Fruit fly (Drosophila melanogaster): Measurements from ENCODE around the gene CG5282.

Gene CG5282

DNA sequence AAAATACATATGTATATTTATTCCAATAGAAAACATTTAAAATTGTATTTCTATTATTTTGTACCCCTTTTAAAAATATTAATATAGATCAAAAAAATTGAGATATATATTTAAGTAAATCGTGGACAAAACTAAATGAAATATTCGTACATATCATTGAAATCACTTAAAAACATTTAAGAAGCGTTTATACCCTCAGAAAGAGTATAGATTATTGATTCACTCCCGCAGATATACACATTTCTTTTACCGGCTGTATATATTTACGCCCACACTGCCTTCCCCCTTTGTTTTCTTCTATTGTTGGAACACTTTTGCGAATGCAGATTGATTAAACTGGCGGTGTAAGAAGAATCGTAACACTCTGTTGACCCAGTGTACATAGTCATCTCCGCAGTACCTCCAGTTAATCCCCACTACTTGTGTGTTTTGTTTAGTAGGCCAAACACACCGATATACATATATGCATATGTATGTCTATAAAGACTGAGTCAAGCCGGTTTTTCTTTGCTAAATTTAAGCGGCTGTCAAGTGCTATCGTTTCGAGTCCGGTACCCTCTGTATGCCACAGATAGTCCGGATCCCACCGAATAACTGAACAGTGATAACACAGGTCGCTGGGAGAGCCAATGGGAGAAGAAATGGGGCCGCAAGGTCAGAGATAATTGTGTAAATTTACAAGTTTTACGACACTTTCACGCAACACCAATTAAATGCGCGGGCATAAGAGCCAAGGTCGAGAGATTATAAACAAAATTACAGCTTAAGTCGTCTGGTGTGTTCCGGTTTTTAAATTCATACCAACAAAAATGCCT lies 45.8 kb upstream of the CG5282 start:
- TF ChIP-seq fd96Ca (GFP tag; IDR thresholded peaks at IDR 0.05) (no peak), CG10348 (GFP tag; IDR thresholded peaks at IDR 0.05) (no peak), D1 (tag; optimal IDR thresholded peaks at IDR 0.05) (peak; percentile 49), gl (tag; optimal IDR thresholded peaks at IDR 0.05) (peak; percentile 9), CG4496 (GFP tag; IDR thresholded peaks at IDR 0.05) (peak; percentile 41; the same call in 2 of the 3 replicates), CG14655 (GFP tag; optimal IDR thresholded peaks at IDR 0.05) (peak; percentile 9), CG12605 (GFP tag; IDR thresholded peaks at IDR 0.05) (0 out of 2 replicates have a peak, but pooled peaks have one; percentile 11), CG34367 (tag; optimal IDR thresholded peaks at IDR 0.05) (no peak), CG9948 (tag; optimal IDR thresholded peaks at IDR 0.05) (peak; percentile 37), Pif1B (GFP tag; optimal IDR thresholded peaks at IDR 0.05) (peak; percentile 40), Pif1A (GFP tag; optimal IDR thresholded peaks at IDR 0.05) (peak; percentile 31), EcR (GFP tag; optimal IDR thresholded peaks at IDR 0.05) (peak; percentile 69), CG8159 (tag; optimal IDR thresholded peaks at IDR 0.05) (peak; percentile 61), Ets98B (GFP tag; IDR thresholded peaks at IDR 0.05) (no peak), CG15710 (tag; optimal IDR thresholded peaks at IDR 0.05) (peak; percentile 51), CG17806 (tag; optimal IDR thresholded peaks at IDR 0.05) (peak; percentile 26)

DNA sequence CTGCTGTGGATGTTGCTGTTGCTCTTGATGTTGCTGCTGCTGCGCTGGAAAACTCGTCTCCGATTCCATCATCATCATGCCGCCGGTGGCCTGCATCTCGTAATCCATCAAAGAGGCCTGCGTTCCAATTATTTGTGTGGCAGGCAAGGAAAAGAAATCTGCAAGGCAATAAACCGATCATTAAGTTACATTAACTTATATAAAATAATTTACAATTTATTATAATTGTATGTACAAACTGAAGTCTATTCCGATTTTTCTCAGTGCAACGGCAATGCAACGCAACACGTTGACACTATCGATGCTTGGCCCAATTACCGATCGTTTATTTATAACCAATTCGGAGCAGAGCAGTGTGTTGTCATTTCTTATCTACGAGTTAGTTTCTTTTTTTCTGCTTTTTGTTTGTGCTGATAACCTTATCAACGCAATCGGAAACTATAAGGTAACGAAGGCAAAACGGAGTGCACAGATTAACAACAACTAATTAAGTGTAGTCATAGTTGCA lies 45.2 kb upstream of the CG5282 start:
- TF ChIP-seq CG4496 (GFP tag; IDR thresholded peaks at IDR 0.05) (peak; percentile 84), D1 (tag; optimal IDR thresholded peaks at IDR 0.05) (no peak), CG15710 (tag; optimal IDR thresholded peaks at IDR 0.05) (no peak), CG9948 (tag; optimal IDR thresholded peaks at IDR 0.05) (no peak), CG34367 (tag; optimal IDR thresholded peaks at IDR 0.05) (peak; percentile 11), Ets98B (GFP tag; IDR thresholded peaks at IDR 0.05) (peak; percentile 82), fd96Ca (GFP tag; IDR thresholded peaks at IDR 0.05) (peak; percentile 80), Pif1A (GFP tag; optimal IDR thresholded peaks at IDR 0.05) (no peak), gl (tag; optimal IDR thresholded peaks at IDR 0.05) (no peak), CG8301 (tag; optimal IDR thresholded peaks at IDR 0.05) (peak; percentile 47), rn (GFP tag; IDR thresholded peaks at IDR 0.05) (0 out of 2 replicates have a peak, but pooled peaks have one; percentile 24), CG13204 (GFP tag; optimal IDR thresholded peaks at IDR 0.05) (no peak), CG8159 (tag; optimal IDR thresholded peaks at IDR 0.05) (no peak), Pif1B (GFP tag; optimal IDR thresholded peaks at IDR 0.05) (no peak), EcR (GFP tag; optimal IDR thresholded peaks at IDR 0.05) (no peak), Snoo (tag; optimal IDR thresholded peaks at IDR 0.05) (peak; percentile 9), CG17806 (tag; optimal IDR thresholded peaks at IDR 0.05) (no peak), CG32121 (GFP tag; IDR thresholded peaks at IDR 0.05) (peak; percentile 55; the same call in 1 of the 2 replicates), CG12605 (GFP tag; IDR thresholded peaks at IDR 0.05) (peak; percentile 73), CG10348 (GFP tag; IDR thresholded peaks at IDR 0.05) (no peak), CG14655 (GFP tag; optimal IDR thresholded peaks at IDR 0.05) (peak; percentile 47)

DNA sequence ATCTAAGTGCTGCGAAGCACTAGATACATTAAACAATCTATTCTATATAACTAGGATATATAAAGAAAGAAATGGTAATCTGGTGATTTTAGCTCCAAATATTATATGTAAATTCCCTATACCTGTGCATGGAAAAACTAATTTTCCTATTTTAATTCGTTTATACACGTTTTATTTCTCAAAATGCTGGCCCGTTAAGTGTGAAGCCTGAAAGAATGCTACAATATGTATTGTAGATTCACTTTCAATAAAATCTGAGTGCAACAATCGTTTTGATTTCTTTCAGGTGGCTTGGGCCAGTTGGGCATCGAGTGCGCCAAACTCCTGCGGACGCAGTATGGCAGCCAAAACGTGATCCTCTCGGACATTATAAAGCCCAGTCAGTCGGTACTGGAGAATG lies 41.6 kb upstream of the CG5282 start:
- no peak for TF ChIP-seq CG9948 (tag; optimal IDR thresholded peaks at IDR 0.05)
- TF ChIP-seq CG12605 (GFP tag; IDR thresholded peaks at IDR 0.05) = no peak
- no peak for TF ChIP-seq CG32121 (GFP tag; IDR thresholded peaks at IDR 0.05)
- TF ChIP-seq CG34367 (tag; optimal IDR thresholded peaks at IDR 0.05) = no peak
- no peak for TF ChIP-seq EcR (GFP tag; optimal IDR thresholded peaks at IDR 0.05)
- no peak for TF ChIP-seq CG14655 (GFP tag; optimal IDR thresholded peaks at IDR 0.05)
- TF ChIP-seq CG13204 (GFP tag; optimal IDR thresholded peaks at IDR 0.05) = no peak
- no peak for TF ChIP-seq fd96Ca (GFP tag; IDR thresholded peaks at IDR 0.05)
- TF ChIP-seq CG8301 (tag; optimal IDR thresholded peaks at IDR 0.05) = no peak
- TF ChIP-seq gl (tag; optimal IDR thresholded peaks at IDR 0.05) = no peak
- no peak for TF ChIP-seq CG8159 (tag; optimal IDR thresholded peaks at IDR 0.05)
- no peak for TF ChIP-seq Pif1A (GFP tag; optimal IDR thresholded peaks at IDR 0.05)
- no peak for TF ChIP-seq CG17806 (tag; optimal IDR thresholded peaks at IDR 0.05)
- TF ChIP-seq D1 (tag; optimal IDR thresholded peaks at IDR 0.05) = no peak
- TF ChIP-seq Ets98B (GFP tag; IDR thresholded peaks at IDR 0.05) = no peak

DNA sequence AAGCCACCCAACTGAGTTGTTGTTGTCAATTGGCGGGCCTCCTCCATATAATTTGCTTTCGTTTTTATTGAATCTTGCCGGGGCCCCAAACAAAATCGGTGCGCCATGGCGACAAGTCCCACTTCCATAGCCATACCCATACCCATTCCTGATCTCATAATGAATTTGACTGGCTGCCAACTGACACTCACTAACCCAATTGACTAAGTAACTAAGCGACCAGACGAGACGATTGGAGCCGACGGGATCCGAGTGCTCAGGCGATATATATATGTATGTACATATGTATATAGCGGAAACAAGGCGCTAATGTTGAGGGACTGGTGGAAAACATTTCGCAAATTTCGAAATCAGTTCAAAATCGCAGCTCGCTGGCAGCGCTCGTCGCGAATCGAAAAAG lies 40.7 kb upstream of the CG5282 start, which contains the start of gene Tdh:
TSS of gene Tdh (plus strand) at position 346 of the 400 bp plus-strand sequence.
- TF ChIP-seq fd96Ca (GFP tag; IDR thresholded peaks at IDR 0.05) (no peak), CG8301 (tag; optimal IDR thresholded peaks at IDR 0.05) (no peak), EcR (GFP tag; optimal IDR thresholded peaks at IDR 0.05) (no peak), CG13204 (GFP tag; optimal IDR thresholded peaks at IDR 0.05) (no peak), Ets98B (GFP tag; IDR thresholded peaks at IDR 0.05) (no peak), rn (GFP tag; IDR thresholded peaks at IDR 0.05) (no peak), CG10348 (GFP tag; IDR thresholded peaks at IDR 0.05) (no peak), CG4496 (GFP tag; IDR thresholded peaks at IDR 0.05) (no peak), CG14655 (GFP tag; optimal IDR thresholded peaks at IDR 0.05) (no peak), CG15710 (tag; optimal IDR thresholded peaks at IDR 0.05) (no peak)

DNA sequence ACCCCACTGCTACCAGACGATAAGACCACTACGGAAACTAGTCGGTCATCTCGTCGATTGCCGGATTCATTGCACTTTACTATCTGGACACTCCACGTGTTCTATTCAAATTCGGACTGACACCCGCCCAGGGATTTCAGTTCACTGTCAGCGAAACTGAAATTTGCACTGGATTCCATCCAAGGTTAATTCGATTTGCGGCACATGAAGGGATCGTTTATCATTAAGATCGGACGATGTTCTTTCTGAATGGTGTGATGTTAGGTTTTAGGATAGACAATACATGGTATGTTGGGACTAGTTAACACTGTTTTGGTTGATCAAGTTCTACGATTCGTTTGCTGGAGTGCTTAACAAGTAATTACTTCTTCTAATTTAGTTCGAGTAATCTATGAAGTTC lies 40.1 kb upstream of the CG5282 start, which contains the start of gene CG42764:
TSS of gene CG42764 (minus strand) at position 101 of the 400 bp plus-strand sequence.
- TF ChIP-seq Ets98B (GFP tag; IDR thresholded peaks at IDR 0.05) (no peak), CG15710 (tag; optimal IDR thresholded peaks at IDR 0.05) (no peak), CG17806 (tag; optimal IDR thresholded peaks at IDR 0.05) (no peak), fd96Ca (GFP tag; IDR thresholded peaks at IDR 0.05) (no peak), CG14655 (GFP tag; optimal IDR thresholded peaks at IDR 0.05) (no peak)
